Worm (Caenorhabditis elegans) whole organism, L3 larva: Measurements from ENCODE around the gene T04B2.8.
"Not testable (repeated sequence)": the region's sequence is repeated elsewhere in the genome, so short reads cannot be mapped to it uniquely, and the experiment has no call there.

Source experiments
- ZK546.5 ChIP-seq: sonication (generic microtip); optimal IDR thresholded peaks from 2 replicates; lab custom pipeline; 2017; ENCODE audit warnings: missing biosample characterization, missing genetic modification characterization
- aly-2 ChIP-seq: fragments of 150-350 bp; optimal IDR thresholded peaks from 2 replicates; lab custom pipeline; 2014; ENCODE audit warnings: missing biosample characterization, missing genetic modification characterization
- ceh-16 ChIP-seq: sonication (generic microtip); optimal IDR thresholded peaks from 2 replicates; lab custom pipeline; 2017; ENCODE audit warnings: missing biosample characterization, missing genetic modification characterization
- ceh-28 ChIP-seq: fragments of 150-350 bp; optimal IDR thresholded peaks from 2 replicates; lab custom pipeline; 2014; ENCODE audit warnings: missing biosample characterization, missing genetic modification reagents, missing genetic modification characterization
- ceh-9 ChIP-seq: sonication (generic microtip); optimal IDR thresholded peaks from 2 replicates; lab custom pipeline; 2018; ENCODE audit warnings: missing biosample characterization, missing genetic modification characterization
- daf-12 ChIP-seq: fragments of 150-350 bp; optimal IDR thresholded peaks from 2 replicates; lab custom pipeline; 2014; ENCODE audit warnings: missing biosample characterization, missing genetic modification reagents, missing genetic modification characterization
- egl-5 ChIP-seq: fragments of 150-350 bp; optimal IDR thresholded peaks from 2 replicates; lab custom pipeline; 2017; ENCODE audit warnings: missing biosample characterization, missing genetic modification reagents, missing genetic modification characterization, inconsistent platforms
- elt-2 ChIP-seq: sonication (generic microtip); optimal IDR thresholded peaks from 2 replicates; lab custom pipeline; 2016; ENCODE audit warnings: missing genetic modification reagents, mild to moderate bottlenecking, missing genetic modification characterization, missing compliant biosample characterization
- elt-3 ChIP-seq, 3 experiments: fragments of 150-350 bp in 1 of 3; sonication (generic microtip) in 2 of 3; optimal IDR thresholded peaks; 2 replicates in 2 of 3; 4 replicates in 1 of 3; lab custom pipeline; 2014 to 2017; ENCODE audit warnings: missing biosample characterization in 3 of 3, missing genetic modification characterization in 3 of 3
- fkh-10 ChIP-seq: sonication (generic microtip); optimal IDR thresholded peaks from 2 replicates; lab custom pipeline; 2017; ENCODE audit warnings: missing biosample characterization, missing genetic modification reagents, missing genetic modification characterization
- fkh-2 ChIP-seq: fragments of 150-350 bp; optimal IDR thresholded peaks from 2 replicates; lab custom pipeline; 2014; ENCODE audit warnings: missing biosample characterization, missing genetic modification reagents, missing genetic modification characterization
- fos-1 ChIP-seq: fragments of 150-350 bp; optimal IDR thresholded peaks from 2 replicates; lab custom pipeline; 2014; ENCODE audit warnings: missing biosample characterization, missing genetic modification characterization
- hmg-11 ChIP-seq: sonication (generic microtip); optimal IDR thresholded peaks from 2 replicates; lab custom pipeline; 2016; ENCODE audit warnings: missing genetic modification characterization, missing compliant biosample characterization
- jun-1 ChIP-seq: fragments of 150-350 bp; optimal IDR thresholded peaks from 2 replicates; lab custom pipeline; 2014; ENCODE audit warnings: missing biosample characterization, missing genetic modification reagents, missing genetic modification characterization
- lin-15B ChIP-seq: fragments of 150-350 bp; optimal IDR thresholded peaks from 2 replicates; lab custom pipeline; 2014; ENCODE audit warnings: missing biosample characterization, missing genetic modification characterization
- lin-39 ChIP-seq: fragments of 150-350 bp; optimal IDR thresholded peaks from 2 replicates; lab custom pipeline; 2018; ENCODE audit warnings: missing biosample characterization, missing genetic modification reagents, missing genetic modification characterization
- lsy-12 ChIP-seq: sonication (generic microtip); optimal IDR thresholded peaks from 2 replicates; lab custom pipeline; 2016; ENCODE audit warnings: mild to moderate bottlenecking, missing genetic modification characterization, missing compliant biosample characterization
- mdl-1 ChIP-seq: fragments of 150-350 bp; optimal IDR thresholded peaks from 2 replicates; lab custom pipeline; 2014; ENCODE audit warnings: missing biosample characterization, missing genetic modification characterization
- mml-1 ChIP-seq: fragments of 150-350 bp; sonication (generic microtip); optimal IDR thresholded peaks from 3 replicates; lab custom pipeline; 2014; ENCODE audit warnings: missing biosample characterization, missing genetic modification characterization
- nfya-1 ChIP-seq: sonication (generic microtip); optimal IDR thresholded peaks from 2 replicates; lab custom pipeline; 2017; ENCODE audit warnings: missing genetic modification characterization, mild to moderate bottlenecking, missing compliant biosample characterization, antibody characterized with exemption, moderate library complexity; ENCODE audit not compliant: insufficient read depth
- nhr-11 ChIP-seq: fragments of 150-350 bp; optimal IDR thresholded peaks from 2 replicates; lab custom pipeline; 2014; ENCODE audit warnings: missing biosample characterization, missing genetic modification characterization
- nhr-12 ChIP-seq: fragments of 150-350 bp; optimal IDR thresholded peaks from 2 replicates; lab custom pipeline; 2014; ENCODE audit warnings: missing biosample characterization, missing genetic modification characterization
- nhr-23 ChIP-seq: fragments of 150-350 bp; optimal IDR thresholded peaks from 2 replicates; lab custom pipeline; 2014; ENCODE audit warnings: missing biosample characterization, missing genetic modification reagents, missing genetic modification characterization
- nhr-237 ChIP-seq: fragments of 150-350 bp; optimal IDR thresholded peaks from 2 replicates; lab custom pipeline; 2014; ENCODE audit warnings: missing biosample characterization, missing genetic modification characterization
- nhr-25 ChIP-seq: sonication (generic microtip); optimal IDR thresholded peaks from 2 replicates; lab custom pipeline; 2017; ENCODE audit warnings: missing biosample characterization, missing genetic modification characterization
- nhr-28 ChIP-seq: fragments of 150-350 bp; optimal IDR thresholded peaks from 2 replicates; lab custom pipeline; 2014; ENCODE audit warnings: missing biosample characterization, missing genetic modification characterization
- nhr-43 ChIP-seq: sonication (generic microtip); optimal IDR thresholded peaks from 2 replicates; lab custom pipeline; 2016; ENCODE audit warnings: mild to moderate bottlenecking, missing genetic modification characterization, missing compliant biosample characterization; ENCODE audit not compliant: poor library complexity, severe bottlenecking
- nhr-76 ChIP-seq: fragments of 150-350 bp; sonication (generic microtip); optimal IDR thresholded peaks from 5 replicates; lab custom pipeline; 2014; ENCODE audit warnings: missing biosample characterization, missing genetic modification characterization
- nhr-77 ChIP-seq: fragments of 150-350 bp; optimal IDR thresholded peaks from 2 replicates; lab custom pipeline; 2014; ENCODE audit warnings: missing biosample characterization, missing genetic modification characterization
- pha-4 ChIP-seq: fragments of 150-350 bp; optimal IDR thresholded peaks from 2 replicates; lab custom pipeline; 2014; ENCODE audit warnings: missing biosample characterization, missing genetic modification reagents, missing genetic modification characterization
- pqm-1 ChIP-seq: fragments of 150-350 bp; optimal IDR thresholded peaks from 2 replicates; lab custom pipeline; 2017; ENCODE audit warnings: missing biosample characterization, missing genetic modification characterization, inconsistent platforms
- sea-2 ChIP-seq: fragments of 150-350 bp; sonication (generic microtip); optimal IDR thresholded peaks from 4 replicates; lab custom pipeline; 2014; ENCODE audit warnings: missing biosample characterization, missing genetic modification reagents, missing genetic modification characterization
- snpc-4 ChIP-seq: fragments of 150-350 bp; optimal IDR thresholded peaks from 2 replicates; lab custom pipeline; 2014; ENCODE audit warnings: missing biosample characterization, missing genetic modification characterization
- tbx-2 ChIP-seq: sonication (generic microtip); optimal IDR thresholded peaks from 2 replicates; lab custom pipeline; 2016; ENCODE audit warnings: mild to moderate bottlenecking, missing genetic modification characterization, missing compliant biosample characterization
- unc-39 ChIP-seq: sonication (generic microtip); optimal IDR thresholded peaks from 4 replicates; lab custom pipeline; 2017; ENCODE audit warnings: missing biosample characterization, missing genetic modification characterization
- unc-62 ChIP-seq: fragments of 150-350 bp; sonication (generic microtip); optimal IDR thresholded peaks from 4 replicates; lab custom pipeline; 2014; ENCODE audit warnings: missing biosample characterization, missing genetic modification reagents, missing genetic modification characterization
- zag-1 ChIP-seq: fragments of 150-350 bp; optimal IDR thresholded peaks from 2 replicates; lab custom pipeline; 2014; ENCODE audit warnings: missing biosample characterization, missing genetic modification characterization
- ztf-4 ChIP-seq: fragments of 150-350 bp; optimal IDR thresholded peaks from 2 replicates; lab custom pipeline; 2014; ENCODE audit warnings: missing biosample characterization, missing genetic modification characterization

Gene T04B2.8

ce11 chrIV:10033053-10033452, 17.9 kb downstream of the T04B2.8 start, which contains the start of gene F44D12.6:
F44D12.6 (plus strand) TSS chrIV:10033353.
- TF ChIP-seq nhr-43 (tag; lab: Kevin White, UChicago) (no peak), nhr-12 (no peak), mdl-1 (no peak), daf-12 (no peak), snpc-4 (tag; lab: Kevin White, UChicago) (no peak), fkh-10 (no peak), nhr-77 (no peak), pqm-1 (tag; lab: Kevin White, UChicago) (no peak), unc-62 (no peak), lin-39 (tag; lab: Kevin White, UChicago) (no peak), fkh-2 (no peak), zag-1 (tag; lab: Kevin White, UChicago) (no peak), nhr-237 (tag; lab: Kevin White, UChicago) (no peak), tbx-2 (tag; lab: Kevin White, UChicago) (no peak), sea-2 (no peak), mml-1 (tag; lab: Kevin White, UChicago) (no peak), elt-2 (tag; lab: Kevin White, UChicago) (no peak)

ce11 chrIV:10028779-10029178, 22.2 kb downstream of the T04B2.8 start, which contains the start of the genes F44D12.16 and msd-2:
F44D12.16 (plus strand) TSS chrIV:10029079.
msd-2 (plus strand) TSS chrIV:10029083.
- not testable (repeated sequence) for TF ChIP-seq nhr-23, nhr-12, nhr-25
- TF ChIP-seq, all 47 proteins: peak for 0; not testable (repeated sequence) for 47

- TF ChIP-seq ZK546.5 (no peak), ceh-28 (no peak), nhr-28 (no peak), nhr-11 (tag; lab: Kevin White, UChicago) (no peak), snpc-4 (tag; lab: Kevin White, UChicago) (no peak), tbx-2 (tag; lab: Kevin White, UChicago) (no peak), nhr-12 (no peak), aly-2 (tag; lab: Kevin White, UChicago) (no peak), pha-4 (tag; lab: Kevin White, UChicago) (no peak), fkh-10 (no peak), ztf-4 (tag; lab: Kevin White, UChicago) (no peak), nhr-25 (no peak), zag-1 (tag; lab: Kevin White, UChicago) (no peak), nhr-76 (no peak), lin-15B (no peak), mdl-1 (no peak), egl-5 (no peak), nhr-77 (no peak), hmg-11 (tag; lab: Kevin White, UChicago) (no peak)
- TF ChIP-seq, all 47 proteins: peak for 0
Measured at ce11 chrIV:10027566-10027965, 23.4 kb downstream of the T04B2.8 start, which contains the start of gene gipc-2. gipc-2 (minus strand) TSS chrIV:10027666.

- TF ChIP-seq elt-3 (tag; optimal IDR thresholded peaks at IDR 0.05; lab: Kevin White, UChicago) = no peak
- TF ChIP-seq pqm-1 (tag; lab: Kevin White, UChicago) = no peak
- no peak for TF ChIP-seq fkh-2
- TF ChIP-seq nfya-1 (tag; lab: Kevin White, UChicago) = no peak
- TF ChIP-seq nhr-25 = no peak
- TF ChIP-seq mdl-1 = no peak
- no peak for TF ChIP-seq elt-2 (tag; lab: Kevin White, UChicago)
- TF ChIP-seq nhr-77 = no peak
- no peak for TF ChIP-seq lsy-12 (tag; lab: Kevin White, UChicago)
- no peak for TF ChIP-seq ceh-16 (tag; lab: Kevin White, UChicago)
- no peak for TF ChIP-seq hmg-11 (tag; lab: Kevin White, UChicago)
- no peak for TF ChIP-seq tbx-2 (tag; lab: Kevin White, UChicago)
- TF ChIP-seq snpc-4 (tag; lab: Kevin White, UChicago) = no peak
- TF ChIP-seq unc-39 = no peak
- TF ChIP-seq ceh-9 = no peak
Measured at ce11 chrIV:10026129-10026528, 24.9 kb downstream of the T04B2.8 start.

- TF ChIP-seq nhr-12 = no peak
- no peak for TF ChIP-seq nhr-76
- no peak for TF ChIP-seq fos-1 (tag; lab: Kevin White, UChicago)
- TF ChIP-seq hmg-11 (tag; lab: Kevin White, UChicago) = no peak
- no peak for TF ChIP-seq jun-1
- no peak for TF ChIP-seq elt-3 (tag; optimal IDR thresholded peaks at IDR 0.05; lab: Kevin White, UChicago)
Measured at ce11 chrIV:10022991-10023390, 28.0 kb downstream of the T04B2.8 start, which contains the start of gene F44D12.8. F44D12.8 (plus strand) TSS chrIV:10023291.
